Worm (Caenorhabditis elegans) whole organism, late embryonic: ENCODE measurements around the gene algn-1.
A peak's percentile ranks its signal among the peaks of the same experiment; 100 is the strongest.

ENCODE experiments used
- C38D4.7 ChIP-seq: fragments of 200-800 bp; sonication (Bioruptor generic); optimal IDR thresholded peaks from 2 replicates; lab custom pipeline; 2018; ENCODE audit warnings: mild to moderate bottlenecking, missing genetic modification characterization, moderate library complexity, missing compliant biosample characterization
- F13H6.1 ChIP-seq: sonication (generic microtip); optimal IDR thresholded peaks from 2 replicates; lab custom pipeline; 2016; ENCODE audit warnings: missing genetic modification characterization, missing compliant biosample characterization
- Y22D7AL.16 ChIP-seq: sonication (generic microtip); optimal IDR thresholded peaks from 2 replicates; lab custom pipeline; 2016; ENCODE audit warnings: missing genetic modification characterization, missing compliant biosample characterization
- ahr-1 ChIP-seq: sonication (generic microtip); optimal IDR thresholded peaks from 2 replicates; lab custom pipeline; 2016; ENCODE audit warnings: missing genetic modification characterization, missing compliant biosample characterization
- ceh-14 ChIP-seq: sonication (generic microtip); optimal IDR thresholded peaks from 2 replicates; lab custom pipeline; 2016; ENCODE audit warnings: missing genotype, missing genetic modification characterization, missing compliant biosample characterization
- ceh-18 ChIP-seq: sonication (generic microtip); optimal IDR thresholded peaks from 2 replicates; lab custom pipeline; 2016; ENCODE audit warnings: missing genetic modification characterization, missing compliant biosample characterization
- ceh-19 ChIP-seq: fragments of 200-800 bp; sonication (Bioruptor generic); optimal IDR thresholded peaks from 2 replicates; lab custom pipeline; 2018; ENCODE audit warnings: mild to moderate bottlenecking, missing genetic modification characterization, missing compliant biosample characterization
- ceh-22 ChIP-seq: sonication (generic microtip); optimal IDR thresholded peaks from 2 replicates; lab custom pipeline; 2017; ENCODE audit warnings: missing biosample characterization, missing genetic modification characterization
- ceh-31 ChIP-seq: sonication (generic microtip); optimal IDR thresholded peaks from 2 replicates; lab custom pipeline; 2016; ENCODE audit warnings: missing genetic modification characterization, missing compliant biosample characterization
- ceh-34 ChIP-seq: sonication (generic microtip); optimal IDR thresholded peaks from 2 replicates; lab custom pipeline; 2016; ENCODE audit warnings: mild to moderate bottlenecking, missing genetic modification characterization, missing compliant biosample characterization
- ceh-45 ChIP-seq: fragments of 200-800 bp; sonication (Bioruptor generic); IDR thresholded peaks from 2 replicates; pipeline ENCODE4 v1.3.6; 2022; ENCODE audit warnings: missing genetic modification reagents, missing genetic modification characterization, missing compliant biosample characterization
- dmd-4 ChIP-seq: sonication (generic microtip); optimal IDR thresholded peaks from 2 replicates; lab custom pipeline; 2016; ENCODE audit warnings: borderline replicate concordance, missing genetic modification characterization, missing compliant biosample characterization
- dve-1 ChIP-seq: sonication (generic microtip); optimal IDR thresholded peaks from 2 replicates; lab custom pipeline; 2017; ENCODE audit warnings: antibody characterized with exemption, mild to moderate bottlenecking, missing genetic modification characterization, missing compliant biosample characterization
- elt-2 ChIP-seq: sonication (generic microtip); optimal IDR thresholded peaks from 2 replicates; lab custom pipeline; 2016; ENCODE audit warnings: missing genetic modification reagents, missing genetic modification characterization, missing compliant biosample characterization
- elt-4 ChIP-seq: sonication (generic microtip); optimal IDR thresholded peaks from 2 replicates; lab custom pipeline; 2016; ENCODE audit warnings: missing genetic modification characterization, missing compliant biosample characterization
- ets-4 ChIP-seq: sonication (generic microtip); optimal IDR thresholded peaks from 2 replicates; lab custom pipeline; 2016; ENCODE audit warnings: missing genetic modification characterization, missing compliant biosample characterization
- hlh-13 ChIP-seq: fragments of 200-800 bp; sonication (Bioruptor generic); optimal IDR thresholded peaks from 2 replicates; lab custom pipeline; 2018; ENCODE audit warnings: mild to moderate bottlenecking, missing genetic modification characterization, missing compliant biosample characterization
- hlh-15 ChIP-seq: sonication (generic microtip); optimal IDR thresholded peaks from 2 replicates; lab custom pipeline; 2016; ENCODE audit warnings: missing genetic modification characterization, missing compliant biosample characterization
- hlh-8 ChIP-seq: sonication (generic microtip); optimal IDR thresholded peaks from 2 replicates; lab custom pipeline; 2016; ENCODE audit warnings: missing genotype, missing genetic modification characterization, missing compliant biosample characterization
- nfya-1 ChIP-seq: sonication (generic microtip); optimal IDR thresholded peaks from 2 replicates; lab custom pipeline; 2017; ENCODE audit warnings: missing genetic modification characterization, mild to moderate bottlenecking, missing compliant biosample characterization, antibody characterized with exemption, moderate library complexity
- nhr-11 ChIP-seq: fragments of 150-350 bp; optimal IDR thresholded peaks from 2 replicates; lab custom pipeline; 2014; ENCODE audit warnings: missing biosample characterization, missing genetic modification characterization
- npax-4 ChIP-seq: sonication (generic microtip); optimal IDR thresholded peaks from 2 replicates; lab custom pipeline; 2016; ENCODE audit warnings: missing genetic modification characterization, missing compliant biosample characterization
- odd-2 ChIP-seq: sonication (generic microtip); optimal IDR thresholded peaks from 2 replicates; lab custom pipeline; 2017; ENCODE audit warnings: antibody characterized with exemption, mild to moderate bottlenecking, missing genetic modification characterization, missing compliant biosample characterization
- pat-9 ChIP-seq: fragments of 200-800 bp; sonication (Bioruptor generic); optimal IDR thresholded peaks from 2 replicates; lab custom pipeline; 2018; ENCODE audit warnings: mild to moderate bottlenecking, missing genetic modification characterization, moderate library complexity, missing compliant biosample characterization
- pax-1 ChIP-seq: fragments of 150-350 bp; optimal IDR thresholded peaks from 2 replicates; lab custom pipeline; 2014; ENCODE audit warnings: missing biosample characterization, missing genetic modification characterization
- pqm-1 ChIP-seq: sonication (generic microtip); optimal IDR thresholded peaks from 2 replicates; lab custom pipeline; 2016; ENCODE audit warnings: missing genetic modification characterization, missing compliant biosample characterization
- pros-1 ChIP-seq: fragments of 150-350 bp; optimal IDR thresholded peaks from 2 replicates; lab custom pipeline; 2014; ENCODE audit warnings: missing biosample characterization, missing genetic modification reagents, missing genetic modification characterization
- ref-2 ChIP-seq: sonication (generic microtip); optimal IDR thresholded peaks from 2 replicates; lab custom pipeline; 2016; ENCODE audit warnings: missing genetic modification characterization, missing compliant biosample characterization
- rnt-1 ChIP-seq: sonication (generic microtip); optimal IDR thresholded peaks from 2 replicates; lab custom pipeline; 2016; ENCODE audit warnings: missing genetic modification characterization, missing compliant biosample characterization
- sdc-2 ChIP-seq: sonication (generic microtip); optimal IDR thresholded peaks from 2 replicates; lab custom pipeline; 2016; ENCODE audit warnings: missing genotype, missing genetic modification characterization, missing compliant biosample characterization
- sox-2 ChIP-seq: fragments of 200-800 bp; sonication (Bioruptor generic); IDR thresholded peaks from 2 replicates; pipeline ENCODE4 v1.3.6; 2022; ENCODE audit warnings: missing genetic modification reagents, missing genetic modification characterization, missing compliant biosample characterization
- syd-9 ChIP-seq: sonication (generic microtip); optimal IDR thresholded peaks from 2 replicates; lab custom pipeline; 2016; ENCODE audit warnings: mild to moderate bottlenecking, missing genetic modification characterization, moderate library complexity, missing compliant biosample characterization
- tbx-2 ChIP-seq: sonication (generic microtip); optimal IDR thresholded peaks from 2 replicates; lab custom pipeline; 2016; ENCODE audit warnings: missing genetic modification characterization, missing compliant biosample characterization
- tbx-7 ChIP-seq: sonication (generic microtip); optimal IDR thresholded peaks from 2 replicates; lab custom pipeline; 2016; ENCODE audit warnings: missing genotype, missing genetic modification characterization, missing compliant biosample characterization
- unc-42 ChIP-seq: sonication (generic microtip); optimal IDR thresholded peaks from 2 replicates; lab custom pipeline; 2016; ENCODE audit warnings: missing genotype, missing genetic modification characterization, missing compliant biosample characterization
- unc-55 ChIP-seq: sonication (generic microtip); optimal IDR thresholded peaks from 2 replicates; lab custom pipeline; 2017; ENCODE audit warnings: missing biosample characterization, missing genetic modification reagents, missing genetic modification characterization
- unc-86 ChIP-seq: sonication (generic microtip); optimal IDR thresholded peaks from 2 replicates; lab custom pipeline; 2016; ENCODE audit warnings: missing genetic modification characterization, missing compliant biosample characterization
- zip-5 ChIP-seq: sonication (generic microtip); optimal IDR thresholded peaks from 2 replicates; lab custom pipeline; 2016; ENCODE audit warnings: missing genetic modification characterization, missing compliant biosample characterization
- ztf-16 ChIP-seq: sonication (generic microtip); optimal IDR thresholded peaks from 2 replicates; lab custom pipeline; 2017; ENCODE audit warnings: missing genetic modification characterization, missing compliant biosample characterization

The algn-1 gene

DNA sequence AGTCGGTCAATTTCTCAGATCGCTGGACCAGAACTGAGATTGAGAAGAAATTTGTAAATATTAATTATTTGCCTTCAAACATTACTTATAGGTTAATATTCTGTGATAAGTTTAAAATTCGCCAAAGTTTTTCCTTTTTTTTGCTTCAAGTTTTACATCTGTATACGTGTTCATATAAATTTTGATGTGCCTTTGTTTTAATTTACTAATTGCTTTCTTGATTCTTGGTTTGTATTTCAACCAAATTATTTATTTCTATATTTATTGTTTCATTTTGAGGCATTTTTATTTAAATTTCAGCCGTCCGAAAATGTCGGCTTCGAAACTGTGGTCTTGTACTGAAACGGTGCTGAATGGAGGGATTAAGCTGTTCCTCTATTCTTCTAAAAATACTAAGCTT, 23.6 kb upstream of the algn-1 start, which contains the start of gene C05D11.1:
Gene C05D11.1 (plus strand): TSS at position 301 of the 400 bp plus-strand sequence.
- TF ChIP-seq ref-2 (no peak), odd-2 (tag; lab: Kevin White, UChicago) (no peak), ceh-34 (tag; lab: Kevin White, UChicago) (no peak), ceh-14 (tag; lab: Kevin White, UChicago) (no peak), Y22D7AL.16 (tag; lab: Kevin White, UChicago) (no peak), pqm-1 (tag; lab: Kevin White, UChicago) (no peak), hlh-13 (GFP tag; lab: Kevin White, UChicago) (no peak), F13H6.1 (no peak), ceh-22 (tag; lab: Kevin White, UChicago) (no peak), ahr-1 (tag; lab: Kevin White, UChicago) (no peak), nhr-11 (tag; lab: Kevin White, UChicago) (no peak), sox-2 (GFP tag; lab: Robert Waterston, UW) (no peak), sdc-2 (tag; lab: Kevin White, UChicago) (no peak), ceh-18 (tag; lab: Kevin White, UChicago) (no peak)
- TF ChIP-seq, all 69 proteins: peak for 0

DNA sequence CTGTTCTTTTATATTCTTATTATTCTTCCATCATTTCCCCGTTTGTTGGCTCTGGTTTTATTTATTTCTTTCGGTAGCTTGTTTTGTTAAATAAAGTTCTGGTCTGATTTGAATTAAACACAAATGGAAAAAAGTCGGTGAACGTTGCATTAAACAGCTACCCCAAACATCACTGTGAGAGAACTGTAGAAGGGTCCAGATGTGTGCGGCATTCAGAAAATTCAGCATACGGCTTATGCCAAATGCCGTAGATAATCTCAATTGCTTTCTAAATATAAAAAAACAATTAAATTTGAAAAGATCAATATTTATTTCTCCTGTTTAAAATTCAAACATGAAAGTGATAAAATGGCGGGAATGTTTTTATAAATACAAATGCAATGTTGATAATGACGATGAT, 20.1 kb upstream of the algn-1 start:
- TF ChIP-seq elt-4 (tag; lab: Kevin White, UChicago) (no peak), dve-1 (tag; lab: Kevin White, UChicago) (no peak), ceh-14 (tag; lab: Kevin White, UChicago) (no peak), ahr-1 (tag; lab: Kevin White, UChicago) (no peak), pqm-1 (tag; lab: Kevin White, UChicago) (no peak)

DNA sequence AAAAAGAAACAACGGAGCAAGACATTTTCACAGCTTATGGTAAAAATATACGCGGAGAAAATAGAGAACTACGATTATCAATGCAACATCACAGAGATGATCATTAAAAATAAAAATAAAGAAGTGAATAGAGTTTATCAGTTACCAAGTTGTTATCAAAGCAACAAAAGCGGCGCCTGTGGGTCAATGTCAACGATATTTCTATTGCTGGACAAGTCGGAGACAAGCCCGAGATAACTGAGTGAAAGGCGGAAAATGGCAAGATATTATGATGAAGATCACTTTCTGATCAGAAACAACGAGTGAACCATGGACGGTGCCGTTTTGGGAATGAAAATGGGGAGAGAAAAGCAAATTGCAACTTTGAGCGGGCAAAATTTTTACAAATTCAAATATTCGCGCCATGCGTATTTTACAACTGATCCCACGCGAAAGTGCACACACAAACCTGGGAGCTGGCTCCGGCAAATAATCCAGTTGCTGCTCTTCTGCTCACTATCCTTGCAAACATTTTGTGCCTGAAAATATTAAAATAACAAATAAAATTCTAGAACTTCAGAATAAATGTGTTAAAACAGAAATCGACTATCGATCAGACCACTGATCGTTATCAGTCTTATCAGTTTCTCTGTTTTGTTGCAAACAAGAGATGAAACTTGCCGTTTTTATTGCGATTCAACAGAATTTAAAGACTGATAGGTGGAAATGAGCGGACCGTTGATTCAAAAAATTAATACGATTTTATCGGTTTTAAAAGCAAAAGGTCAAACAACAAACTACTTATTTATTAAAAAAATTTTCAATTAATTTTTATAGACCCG, 17.4 kb upstream of the algn-1 start, which contains the start of gene mel-32:
Gene mel-32 (minus strand): TSS at position 696 of the 821 bp plus-strand sequence.
- TF ChIP-seq zip-5 (tag; lab: Kevin White, UChicago): no peak
- no peak for TF ChIP-seq rnt-1 (tag; lab: Kevin White, UChicago)
- TF ChIP-seq ceh-22 (tag; lab: Kevin White, UChicago): no peak
- TF ChIP-seq ceh-31 (tag; lab: Kevin White, UChicago): no peak
- TF ChIP-seq elt-2 (tag; lab: Kevin White, UChicago): peak; percentile 61
- no peak for TF ChIP-seq hlh-15 (tag; lab: Kevin White, UChicago)
- TF ChIP-seq unc-55 (GFP tag; lab: Kevin White, UChicago): no peak

DNA sequence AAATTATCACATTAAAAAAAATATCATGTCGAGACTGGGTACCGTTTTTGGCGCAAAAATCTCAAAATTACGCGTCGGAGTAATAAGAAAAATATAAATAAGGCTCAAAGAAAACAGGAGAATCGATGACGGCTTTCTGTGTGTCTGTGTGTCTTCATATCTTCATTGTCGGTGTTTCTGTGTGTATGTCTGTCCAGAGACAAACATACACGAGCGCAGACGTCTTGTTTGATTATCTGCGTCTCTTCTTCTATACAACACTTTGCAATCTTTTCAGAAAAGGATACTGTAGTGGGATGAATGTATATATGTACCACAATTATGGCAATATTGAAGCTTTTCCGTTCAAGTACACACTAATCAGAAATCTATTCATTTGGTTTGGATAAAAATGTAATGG, 15.6 kb upstream of the algn-1 start, which contains the start of gene C05D11.13:
Gene C05D11.13 (minus strand): TSS at position 252 of the 400 bp plus-strand sequence.
- TF ChIP-seq tbx-7 (tag; lab: Kevin White, UChicago): no peak
- TF ChIP-seq sdc-2 (tag; lab: Kevin White, UChicago): no peak
- TF ChIP-seq rnt-1 (tag; lab: Kevin White, UChicago): no peak
- no peak for TF ChIP-seq pat-9 (tag; lab: Kevin White, UChicago)
- no peak for TF ChIP-seq pax-1 (tag; lab: Kevin White, UChicago)
- TF ChIP-seq ceh-22 (tag; lab: Kevin White, UChicago): no peak
- TF ChIP-seq npax-4 (tag; lab: Kevin White, UChicago): no peak
- TF ChIP-seq elt-2 (tag; lab: Kevin White, UChicago): peak; percentile 30
- peak; percentile 6 for TF ChIP-seq nfya-1 (tag; lab: Kevin White, UChicago)
- peak; percentile 28 for TF ChIP-seq ref-2
- peak; percentile 16 for TF ChIP-seq tbx-2
- TF ChIP-seq ceh-31 (tag; lab: Kevin White, UChicago): no peak
- peak; percentile 4 for TF ChIP-seq unc-86 (tag; lab: Kevin White, UChicago)
- TF ChIP-seq ceh-34 (tag; lab: Kevin White, UChicago): no peak
- peak; percentile 41 for TF ChIP-seq unc-55 (GFP tag; lab: Kevin White, UChicago)

DNA sequence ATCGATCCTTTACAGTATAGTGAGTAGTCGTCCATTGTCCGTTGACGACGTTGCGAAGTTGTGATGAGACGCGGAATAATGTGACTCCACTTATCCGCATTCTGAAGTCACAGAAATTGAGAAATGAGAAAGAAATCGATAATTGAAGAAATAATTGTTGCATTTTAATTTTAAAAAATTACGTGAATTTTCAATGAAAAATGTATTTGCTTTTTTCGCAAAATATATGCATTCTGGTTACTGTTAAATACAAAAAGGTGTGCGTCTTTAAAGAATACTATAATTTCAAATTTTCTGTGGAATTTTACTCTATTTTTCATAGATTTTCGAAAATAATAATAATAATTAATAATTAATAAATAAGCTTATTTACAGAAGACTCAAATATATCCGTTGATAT, 13.1 kb upstream of the algn-1 start, which contains the start of gene let-721:
Gene let-721 (minus strand): TSS at position 101 of the 400 bp plus-strand sequence.
- TF ChIP-seq hlh-8 (tag; lab: Kevin White, UChicago) (no peak), ceh-14 (tag; lab: Kevin White, UChicago) (no peak), nfya-1 (tag; lab: Kevin White, UChicago) (no peak), nhr-11 (tag; lab: Kevin White, UChicago) (no peak), ets-4 (no peak), unc-55 (GFP tag; lab: Kevin White, UChicago) (no peak), pax-1 (tag; lab: Kevin White, UChicago) (no peak), dmd-4 (tag; lab: Kevin White, UChicago) (no peak), pqm-1 (tag; lab: Kevin White, UChicago) (no peak), syd-9 (no peak), C38D4.7 (no peak), ceh-45 (GFP tag; lab: Robert Waterston, UW) (no peak), ceh-19 (GFP tag; lab: Kevin White, UChicago) (no peak), ztf-16 (tag; lab: Kevin White, UChicago) (no peak), unc-42 (tag; lab: Kevin White, UChicago) (no peak), ahr-1 (tag; lab: Kevin White, UChicago) (no peak), pros-1 (tag; lab: Kevin White, UChicago) (no peak), sdc-2 (tag; lab: Kevin White, UChicago) (no peak)
- TF ChIP-seq, all 69 proteins: peak for 0
